Worm (Caenorhabditis elegans): ENCODE results near the gene F18A12.2.

Gene F18A12.2

ce11 chrII:3371010-3371409 is 43.6 kb upstream of the F18A12.2 start, which contains the start of gene bath-23:
bath-23 (plus strand) TSS chrII:3371310.
- no peak for TF ChIP-seq sox-4 (tag; optimal IDR thresholded peaks at IDR 0.05)
- TF ChIP-seq zip-5 (tag; optimal IDR thresholded peaks at IDR 0.05) = no peak
- TF ChIP-seq hlh-15 (tag; optimal IDR thresholded peaks at IDR 0.05) = no peak
- TF ChIP-seq elt-2 (tag; optimal IDR thresholded peaks at IDR 0.05) = no peak
- TF ChIP-seq ceh-34 (tag; optimal IDR thresholded peaks at IDR 0.05) = no peak
- TF ChIP-seq C38D4.7 (GFP tag; optimal IDR thresholded peaks at IDR 0.05) = no peak
- no peak for TF ChIP-seq odd-2 (tag; optimal IDR thresholded peaks at IDR 0.05)
- no peak for TF ChIP-seq che-1 (tag; optimal IDR thresholded peaks at IDR 0.05)
- no peak for TF ChIP-seq pag-3 (tag; optimal IDR thresholded peaks at IDR 0.05; ENCODE audit: borderline replicate concordance)
- no peak for TF ChIP-seq ama-1 (optimal IDR thresholded peaks at IDR 0.05)
- no peak for TF ChIP-seq ahr-1 (tag; optimal IDR thresholded peaks at IDR 0.05)
- no peak for TF ChIP-seq pqm-1 (tag; optimal IDR thresholded peaks at IDR 0.05)
- TF ChIP-seq Y22D7AL.16 (tag; optimal IDR thresholded peaks at IDR 0.05) = no peak
- no peak for TF ChIP-seq tbx-2 (tag; optimal IDR thresholded peaks at IDR 0.05)

ce11 chrII:3373875-3374274 is 40.8 kb upstream of the F18A12.2 start:
- TF ChIP-seq ceh-31 (tag; optimal IDR thresholded peaks at IDR 0.05) = peak; percentile 24
- TF ChIP-seq ama-1 (optimal IDR thresholded peaks at IDR 0.05) = no peak
- peak; percentile 96 for TF ChIP-seq ceh-48 (tag; optimal IDR thresholded peaks at IDR 0.05)
- no peak for TF ChIP-seq sox-2 (GFP tag; IDR thresholded peaks at IDR 0.05)
- no peak for TF ChIP-seq pat-9 (tag; optimal IDR thresholded peaks at IDR 0.05)
- no peak for TF ChIP-seq zip-5 (tag; optimal IDR thresholded peaks at IDR 0.05)
- TF ChIP-seq unc-42 (tag; optimal IDR thresholded peaks at IDR 0.05) = peak; percentile 43
- no peak for TF ChIP-seq ceh-24 (tag; optimal IDR thresholded peaks at IDR 0.05)
- no peak for TF ChIP-seq ttx-3 (tag; optimal IDR thresholded peaks at IDR 0.05)
- no peak for TF ChIP-seq pros-1 (tag; optimal IDR thresholded peaks at IDR 0.05)
- TF ChIP-seq nfya-1 (tag; optimal IDR thresholded peaks at IDR 0.05) = peak; percentile 43
- no peak for TF ChIP-seq Y22D7AL.16 (tag; optimal IDR thresholded peaks at IDR 0.05)

ce11 chrII:3374779-3375178 is 39.9 kb upstream of the F18A12.2 start, which contains the start of gene bath-10:
bath-10 (plus strand) TSS chrII:3375079.
- no peak for TF ChIP-seq ceh-14 (tag; optimal IDR thresholded peaks at IDR 0.05)
- no peak for TF ChIP-seq unc-55 (GFP tag; optimal IDR thresholded peaks at IDR 0.05)
- TF ChIP-seq ceh-19 (GFP tag; optimal IDR thresholded peaks at IDR 0.05) = no peak
- TF ChIP-seq tbx-7 (tag; optimal IDR thresholded peaks at IDR 0.05) = no peak
- no peak for TF ChIP-seq ceh-18 (tag; optimal IDR thresholded peaks at IDR 0.05)
- TF ChIP-seq K09A11.1 (tag; optimal IDR thresholded peaks at IDR 0.05; ENCODE audit: insufficient read depth) = no peak
- no peak for TF ChIP-seq unc-42 (tag; optimal IDR thresholded peaks at IDR 0.05)

- TF ChIP-seq fkh-10 (GFP tag; optimal IDR thresholded peaks at IDR 0.05) (no peak), elt-4 (tag; optimal IDR thresholded peaks at IDR 0.05) (no peak), ceh-9 (tag; optimal IDR thresholded peaks at IDR 0.05) (no peak), pqm-1 (tag; optimal IDR thresholded peaks at IDR 0.05) (no peak), ref-2 (tag; optimal IDR thresholded peaks at IDR 0.05) (no peak), ahr-1 (tag; optimal IDR thresholded peaks at IDR 0.05) (no peak), ceh-31 (tag; optimal IDR thresholded peaks at IDR 0.05) (no peak)
These were observed 39.4 kb upstream of the F18A12.2 start for ce11 chrII:3375302-3375701.

ce11 chrII:3376789-3377188 is 37.9 kb upstream of the F18A12.2 start, which contains the start of gene bath-9:
bath-9 (plus strand) TSS chrII:3377089.
- TF ChIP-seq pha-4 (tag; optimal IDR thresholded peaks at IDR 0.05) (no peak), unc-42 (tag; optimal IDR thresholded peaks at IDR 0.05) (no peak), lim-6 (tag; optimal IDR thresholded peaks at IDR 0.05) (no peak), K02D7.2 (tag; optimal IDR thresholded peaks at IDR 0.05) (no peak), syd-9 (tag; optimal IDR thresholded peaks at IDR 0.05) (no peak), ceh-31 (tag; optimal IDR thresholded peaks at IDR 0.05) (no peak), unc-55 (GFP tag; optimal IDR thresholded peaks at IDR 0.05) (no peak), npax-4 (tag; optimal IDR thresholded peaks at IDR 0.05) (no peak), nhr-11 (tag; optimal IDR thresholded peaks at IDR 0.05) (no peak), eyg-1 (tag; optimal IDR thresholded peaks at IDR 0.05) (no peak), gmeb-2 (tag; optimal IDR thresholded peaks at IDR 0.05) (no peak), fkh-10 (GFP tag; optimal IDR thresholded peaks at IDR 0.05) (no peak), pqm-1 (tag; optimal IDR thresholded peaks at IDR 0.05) (no peak), che-1 (tag; optimal IDR thresholded peaks at IDR 0.05) (no peak), hlh-8 (tag; optimal IDR thresholded peaks at IDR 0.05) (no peak), elt-2 (tag; optimal IDR thresholded peaks at IDR 0.05) (no peak), ceh-30 (tag; optimal IDR thresholded peaks at IDR 0.05) (no peak), nhr-232 (tag; optimal IDR thresholded peaks at IDR 0.05) (no peak), elt-4 (tag; optimal IDR thresholded peaks at IDR 0.05) (no peak)
